Fruit fly (Drosophila melanogaster): Measurements from ENCODE around the gene C3G.

The C3G gene

dm6 chrX:6852574-6852973 is 49.2 kb upstream of the C3G start (continued):
- peak; percentile 67 for TF ChIP-seq Nf-YB (GFP tag; optimal IDR thresholded peaks at IDR 0.05)
- TF ChIP-seq gsb (GFP tag; IDR thresholded peaks at IDR 0.05) = peak; percentile 72
- peak; percentile 1 for TF ChIP-seq Hand (GFP tag; optimal IDR thresholded peaks at IDR 0.05)
- peak; percentile 90 for TF ChIP-seq CG18262 (tag; optimal IDR thresholded peaks at IDR 0.05)
- peak; percentile 83 for TF ChIP-seq nerfin-1 (tag; optimal IDR thresholded peaks at IDR 0.05)
- peak; percentile 86 for TF ChIP-seq Six4 (GFP tag; optimal IDR thresholded peaks at IDR 0.05)
- TF ChIP-seq CG11560 (tag; IDR thresholded peaks at IDR 0.05) = peak; percentile 64
- TF ChIP-seq CG12155 (GFP tag; optimal IDR thresholded peaks at IDR 0.05) = peak; percentile 90
- peak; percentile 69 for TF ChIP-seq CG6683 (GFP tag; optimal IDR thresholded peaks at IDR 0.05)
- TF ChIP-seq CG17328 (GFP tag; IDR thresholded peaks at IDR 0.05) = peak; percentile 90
- TF ChIP-seq CG9876 (GFP tag; optimal IDR thresholded peaks at IDR 0.05) = peak; percentile 83
- TF ChIP-seq CkIIα-i1 (GFP tag; IDR thresholded peaks at IDR 0.05) = no peak
- TF ChIP-seq CG3163 (GFP tag; optimal IDR thresholded peaks at IDR 0.05) = peak; percentile 78
- peak; percentile 74 for TF ChIP-seq CG11085 (GFP tag; IDR thresholded peaks at IDR 0.05)
- TF ChIP-seq CG5180 (GFP tag; optimal IDR thresholded peaks at IDR 0.05) = peak; percentile 58
- TF ChIP-seq ase (GFP tag; IDR thresholded peaks at IDR 0.05) = peak; percentile 70
- peak; percentile 81 for TF ChIP-seq tgo (GFP tag; IDR thresholded peaks at IDR 0.05)
- TF ChIP-seq CG6854 (GFP tag; optimal IDR thresholded peaks at IDR 0.05) = peak; percentile 77
- peak; percentile 73 for TF ChIP-seq CG3995 (GFP tag; optimal IDR thresholded peaks at IDR 0.05)
- peak; percentile 90 for TF ChIP-seq Max (GFP tag; optimal IDR thresholded peaks at IDR 0.05)
- TF ChIP-seq CG32532 (GFP tag; IDR thresholded peaks at IDR 0.05) = peak; percentile 89
- no peak for TF ChIP-seq CG7745 (tag; optimal IDR thresholded peaks at IDR 0.05)
- peak; percentile 85 for TF ChIP-seq CG12744 (GFP tag; optimal IDR thresholded peaks at IDR 0.05)
- peak; percentile 62 for TF ChIP-seq CG1024 (GFP tag; IDR thresholded peaks at IDR 0.05)
- no peak; the same call in 2 of the 3 replicates for TF ChIP-seq vnd (GFP tag; IDR thresholded peaks at IDR 0.05; ENCODE audit: partially characterized antibody)
- peak; percentile 88 for TF ChIP-seq CG12071 (GFP tag; optimal IDR thresholded peaks at IDR 0.05)
- peak; percentile 51; the same call in 1 of the 2 replicates for TF ChIP-seq CG11696 (GFP tag; IDR thresholded peaks at IDR 0.05)
- peak; percentile 87 for TF ChIP-seq CG18619 (GFP tag; optimal IDR thresholded peaks at IDR 0.05)
- peak; percentile 88 for TF ChIP-seq sob (GFP tag; IDR thresholded peaks at IDR 0.05)
- peak; percentile 91 for TF ChIP-seq CG17802 (tag; optimal IDR thresholded peaks at IDR 0.05)
- TF ChIP-seq CG9609 (GFP tag; optimal IDR thresholded peaks at IDR 0.05) = peak; percentile 93
- TF ChIP-seq Lpt (GFP tag; optimal IDR thresholded peaks at IDR 0.05) = no peak
- peak in 2 of 3 experiments; percentile 86 to 99 for TF ChIP-seq lola (GFP tag; optimal IDR thresholded peaks at IDR 0.05)
- peak; percentile 82 for TF ChIP-seq sima (GFP tag; optimal IDR thresholded peaks at IDR 0.05)
- TF ChIP-seq pzg (GFP tag; optimal IDR thresholded peaks at IDR 0.05) = peak; percentile 76
- TF ChIP-seq Ets97D (GFP tag; optimal IDR thresholded peaks at IDR 0.05) = peak; percentile 86
- TF ChIP-seq CG1529 (GFP tag; optimal IDR thresholded peaks at IDR 0.05) = peak; percentile 79
- TF ChIP-seq CG33213 (GFP tag; optimal IDR thresholded peaks at IDR 0.05) = peak; percentile 93
- peak; percentile 94 for TF ChIP-seq B-H2 (GFP tag; optimal IDR thresholded peaks at IDR 0.05)
- peak; percentile 83 for TF ChIP-seq otp (GFP tag; IDR thresholded peaks at IDR 0.05)
- no peak for TF ChIP-seq mld (GFP tag; IDR thresholded peaks at IDR 0.05; ENCODE audit: partially characterized antibody)
- peak; percentile 95 for TF ChIP-seq CG18599 (GFP tag; optimal IDR thresholded peaks at IDR 0.05)
- TF ChIP-seq NfI (GFP tag; optimal IDR thresholded peaks at IDR 0.05) = peak; percentile 94
- TF ChIP-seq schlank (tag; optimal IDR thresholded peaks at IDR 0.05) = peak; percentile 86
- TF ChIP-seq grau (tag; optimal IDR thresholded peaks at IDR 0.05) = peak; percentile 93
- peak; percentile 79 for TF ChIP-seq lbe (GFP tag; optimal IDR thresholded peaks at IDR 0.05)
- peak; percentile 93 for TF ChIP-seq mirr (GFP tag; optimal IDR thresholded peaks at IDR 0.05)
- peak; percentile 90 for TF ChIP-seq caup (GFP tag; optimal IDR thresholded peaks at IDR 0.05; ENCODE audit: severe bottlenecking)
- TF ChIP-seq Atf6 (GFP tag; IDR thresholded peaks at IDR 0.05) = peak; percentile 88
- 0 out of 2 replicates have a peak, but pooled peaks have one; percentile 38 for TF ChIP-seq Lim3 (GFP tag; IDR thresholded peaks at IDR 0.05)

Data from whole organism, embryonic.